Fruit fly (Drosophila melanogaster) whole organism, embryonic: ENCODE results near the gene mthl11.

ENCODE experiments used
- CG10462 ChIP-seq: fragments of 200-800 bp; sonication (Bioruptor generic); optimal IDR thresholded peaks from 2 replicates; lab custom pipeline; 2016; ENCODE audit warnings: missing biosample characterization, missing genetic modification characterization
- CG11504 ChIP-seq: fragments of 200-800 bp; sonication (Bioruptor generic); optimal IDR thresholded peaks from 3 replicates; lab custom pipeline; 2019; ENCODE audit warnings: missing biosample characterization, mild to moderate bottlenecking, missing genetic modification characterization, moderate library complexity
- CG12155 ChIP-seq: fragments of 200-800 bp; sonication (Bioruptor generic); optimal IDR thresholded peaks from 3 replicates; lab custom pipeline; 2016; ENCODE audit warnings: missing biosample characterization, missing genetic modification characterization
- CG12659 ChIP-seq: fragments of 200-800 bp; sonication (Bioruptor generic); optimal IDR thresholded peaks from 3 replicates; lab custom pipeline; 2017; ENCODE audit warnings: mild to moderate bottlenecking, missing biosample characterization, missing genetic modification reagents, missing genetic modification characterization
- CG12769 ChIP-seq: fragments of 200-800 bp; sonication (Bioruptor generic); optimal IDR thresholded peaks from 2 replicates; lab custom pipeline; 2019; ENCODE audit warnings: missing biosample characterization, mild to moderate bottlenecking, missing genetic modification characterization, moderate library complexity
- CG15073 ChIP-seq: fragments of 200-800 bp; sonication (Bioruptor generic); optimal IDR thresholded peaks from 2 replicates; lab custom pipeline; 2016; ENCODE audit warnings: missing biosample characterization, missing genetic modification characterization
- CG15269 ChIP-seq: fragments of 200-800 bp; sonication (Bioruptor generic); optimal IDR thresholded peaks from 2 replicates; lab custom pipeline; 2018; ENCODE audit warnings: missing biosample characterization, mild to moderate bottlenecking, missing genetic modification characterization, moderate library complexity
- CG1792 ChIP-seq: fragments of 200-800 bp; sonication (Bioruptor generic); optimal IDR thresholded peaks from 2 replicates; lab custom pipeline; 2016; ENCODE audit warnings: missing biosample characterization, missing genetic modification characterization
- CG18599 ChIP-seq: fragments of 200-800 bp; sonication (Bioruptor generic); optimal IDR thresholded peaks from 3 replicates; lab custom pipeline; 2017; ENCODE audit warnings: missing biosample characterization, missing genetic modification characterization, mild to moderate bottlenecking, moderate library complexity, missing genetic modification reagents
- CG2120 ChIP-seq: fragments of 200-800 bp; sonication (Bioruptor generic); optimal IDR thresholded peaks from 3 replicates; lab custom pipeline; 2016; ENCODE audit warnings: missing biosample characterization, missing genetic modification characterization
- CG3163 ChIP-seq: fragments of 200-800 bp; sonication (Bioruptor generic); optimal IDR thresholded peaks from 3 replicates; lab custom pipeline; 2016; ENCODE audit warnings: missing biosample characterization, missing genetic modification characterization
- CG3281 ChIP-seq: fragments of 200-800 bp; sonication (Bioruptor generic); optimal IDR thresholded peaks from 3 replicates; lab custom pipeline; 2017; ENCODE audit warnings: missing biosample characterization, mild to moderate bottlenecking, missing genetic modification characterization
- CG34376 ChIP-seq: fragments of 200-800 bp; sonication (Bioruptor generic); optimal IDR thresholded peaks from 2 replicates; lab custom pipeline; 2018; ENCODE audit warnings: missing biosample characterization, mild to moderate bottlenecking, missing genetic modification characterization
- CG5180 ChIP-seq: fragments of 200-800 bp; sonication (Bioruptor generic); optimal IDR thresholded peaks from 3 replicates; lab custom pipeline; 2017; ENCODE audit warnings: missing biosample characterization, missing genetic modification characterization, mild to moderate bottlenecking, moderate library complexity, missing genetic modification reagents
- CG8290 ChIP-seq, 3 experiments: fragments of 200-800 bp; sonication (Bioruptor generic); optimal IDR thresholded peaks; 2 replicates each; lab custom pipeline; 2016 to 2019; ENCODE audit warnings: missing biosample characterization in 3 of 3, missing genetic modification characterization in 3 of 3, mild to moderate bottlenecking in 2 of 3, moderate library complexity in 1 of 3
- CoRest ChIP-seq: fragments of 200-800 bp; sonication (Bioruptor generic); optimal IDR thresholded peaks from 3 replicates; lab custom pipeline; 2018; ENCODE audit warnings: missing biosample characterization, mild to moderate bottlenecking, missing genetic modification characterization, moderate library complexity
- Dad ChIP-seq: fragments of 200-800 bp; sonication (Bioruptor generic); optimal IDR thresholded peaks from 3 replicates; lab custom pipeline; 2016; ENCODE audit warnings: missing biosample characterization, missing genetic modification characterization
- HHEX ChIP-seq: fragments of 200-800 bp; sonication (Bioruptor generic); optimal IDR thresholded peaks from 3 replicates; lab custom pipeline; 2017; ENCODE audit warnings: missing biosample characterization, mild to moderate bottlenecking, missing genetic modification characterization, missing genetic modification reagents
- Hr3 ChIP-seq: fragments of 200-800 bp; sonication (Bioruptor generic); optimal IDR thresholded peaks from 3 replicates; lab custom pipeline; 2016; ENCODE audit warnings: missing biosample characterization, missing genetic modification characterization
- Hr51 ChIP-seq, 2 experiments: fragments of 200-800 bp; sonication (Bioruptor generic); optimal IDR thresholded peaks; 2 replicates in 1 of 2; 3 replicates in 1 of 2; lab custom pipeline; 2016 to 2018; ENCODE audit warnings: missing biosample characterization in 2 of 2, missing genetic modification characterization in 2 of 2, mild to moderate bottlenecking in 1 of 2, moderate library complexity in 1 of 2
- Oli ChIP-seq: fragments of 200-800 bp; sonication (Bioruptor generic); optimal IDR thresholded peaks from 2 replicates; lab custom pipeline; 2018; ENCODE audit warnings: missing biosample characterization, mild to moderate bottlenecking, missing genetic modification characterization, moderate library complexity
- Pdp1 ChIP-seq, 2 experiments: fragments of 200-800 bp; sonication (Bioruptor generic); optimal IDR thresholded peaks; 3 replicates each; lab custom pipeline; 2016; ENCODE audit warnings: missing biosample characterization in 2 of 2, missing genetic modification characterization in 2 of 2, mild to moderate bottlenecking in 1 of 2, moderate library complexity in 1 of 2
- ab ChIP-seq: fragments of 200-800 bp; sonication (Bioruptor generic); optimal IDR thresholded peaks from 2 replicates; lab custom pipeline; 2016; ENCODE audit warnings: missing biosample characterization, missing genetic modification characterization
- cg ChIP-seq: fragments of 200-800 bp; sonication (Bioruptor generic); optimal IDR thresholded peaks from 3 replicates; lab custom pipeline; 2019; ENCODE audit warnings: missing biosample characterization, mild to moderate bottlenecking, missing genetic modification characterization, moderate library complexity
- cwo ChIP-seq: fragments of 200-800 bp; sonication (Bioruptor generic); optimal IDR thresholded peaks from 3 replicates; lab custom pipeline; 2017; ENCODE audit warnings: missing biosample characterization, missing genetic modification characterization, mild to moderate bottlenecking, moderate library complexity, missing genetic modification reagents
- da ChIP-seq: fragments of 200-800 bp; sonication (Bioruptor generic); optimal IDR thresholded peaks from 2 replicates; lab custom pipeline; 2016; ENCODE audit warnings: missing biosample characterization, missing genetic modification characterization
- fd3F ChIP-seq: fragments of 200-800 bp; sonication (Bioruptor generic); optimal IDR thresholded peaks from 2 replicates; lab custom pipeline; 2018; ENCODE audit warnings: missing biosample characterization, mild to moderate bottlenecking, missing genetic modification characterization, moderate library complexity
- gem ChIP-seq: fragments of 200-800 bp; sonication (Bioruptor generic); optimal IDR thresholded peaks from 2 replicates; lab custom pipeline; 2019; ENCODE audit warnings: missing biosample characterization, mild to moderate bottlenecking, missing genetic modification characterization, moderate library complexity
- grau ChIP-seq: fragments of 200-800 bp; optimal IDR thresholded peaks from 3 replicates; lab custom pipeline; 2019; ENCODE audit warnings: missing biosample characterization, mild to moderate bottlenecking, missing genetic modification characterization, moderate library complexity
- her ChIP-seq: fragments of 200-800 bp; sonication (Bioruptor generic); optimal IDR thresholded peaks from 2 replicates; lab custom pipeline; 2016; ENCODE audit warnings: missing biosample characterization, missing genetic modification characterization
- klu ChIP-seq: fragments of 200-800 bp; sonication (Bioruptor generic); IDR thresholded peaks from 2 replicates; pipeline ENCODE4 v1.3.6; 2022; ENCODE audit warnings: missing biosample characterization, missing genetic modification characterization
- kni ChIP-seq: fragments of 200-800 bp; sonication (Bioruptor generic); optimal IDR thresholded peaks from 3 replicates; lab custom pipeline; 2017; ENCODE audit warnings: mild to moderate bottlenecking, missing biosample characterization, missing genetic modification reagents, missing genetic modification characterization
- lab ChIP-seq: fragments of 200-800 bp; sonication (Bioruptor generic); optimal IDR thresholded peaks from 3 replicates; lab custom pipeline; 2017; ENCODE audit warnings: missing biosample characterization, missing genetic modification characterization, mild to moderate bottlenecking, moderate library complexity, missing genetic modification reagents
- lilli ChIP-seq: fragments of 200-800 bp; sonication (Bioruptor generic); optimal IDR thresholded peaks from 3 replicates; lab custom pipeline; 2016; ENCODE audit warnings: missing biosample characterization, missing genetic modification characterization
- peb ChIP-seq: fragments of 200-800 bp; sonication (Bioruptor generic); IDR thresholded peaks from 2 replicates; pipeline ENCODE4 v1.3.6; 2022; ENCODE audit warnings: missing biosample characterization, missing genetic modification characterization
- pho ChIP-seq: fragments of 200-800 bp; sonication (Bioruptor generic); optimal IDR thresholded peaks from 2 replicates; lab custom pipeline; 2016; ENCODE audit warnings: missing biosample characterization, missing genetic modification characterization
- sd ChIP-seq: fragments of 200-800 bp; sonication (Bioruptor generic); optimal IDR thresholded peaks from 3 replicates; lab custom pipeline; 2018; ENCODE audit warnings: missing biosample characterization, mild to moderate bottlenecking, missing genetic modification characterization, moderate library complexity
- sens ChIP-seq: fragments of 200-800 bp; sonication (Bioruptor generic); peaks from one replicate; lab custom pipeline; 2016; ENCODE audit warnings: missing biosample characterization, missing genetic modification characterization
- sim ChIP-seq: fragments of 200-800 bp; sonication (Bioruptor generic); IDR thresholded peaks from 2 replicates; pipeline ENCODE4 v1.3.6; 2022; ENCODE audit warnings: missing biosample characterization, missing genetic modification characterization
- sug ChIP-seq: fragments of 200-800 bp; optimal IDR thresholded peaks from 2 replicates; lab custom pipeline; 2019; ENCODE audit warnings: missing biosample characterization, mild to moderate bottlenecking, missing genetic modification characterization, moderate library complexity
- ttk ChIP-seq: fragments of 200-800 bp; sonication (Bioruptor generic); IDR thresholded peaks from 2 replicates; pipeline ENCODE4 v2.1.2; 2022; ENCODE audit warnings: missing biosample characterization, missing genetic modification characterization
- yki ChIP-seq: fragments of >200 bp; optimal IDR thresholded peaks from 3 replicates; lab custom pipeline; 2018

Gene mthl11

dm6 chr3R:10379409-10379808 lies 21.4 kb upstream of the mthl11 start:
- TF ChIP-seq da (GFP tag; lab: Kevin White, UChicago) (no peak), cwo (GFP tag; lab: Kevin White, UChicago) (peak; percentile 58), CG5180 (GFP tag; lab: Kevin White, UChicago) (peak; percentile 95), CG34376 (GFP tag; lab: Kevin White, UChicago) (no peak), cg (GFP tag; lab: Kevin White, UChicago) (peak; percentile 16), CG3163 (no peak), klu (no peak), Dad (GFP tag; lab: Kevin White, UChicago) (no peak), sim (GFP tag; lab: Robert Waterston, UW) (no peak), ttk (GFP tag; lab: Robert Waterston, UW) (no peak), yki (lab: Kevin White, UChicago) (no peak), kni (peak; percentile 38), CG8290 (GFP tag; optimal IDR thresholded peaks at IDR 0.05; lab: Kevin White, UChicago) (no peak), CG8290 (tag; optimal IDR thresholded peaks at IDR 0.05; lab: Kevin White, UChicago) (peak in 1 of 2 experiments; percentile 2), Pdp1 (GFP tag; optimal IDR thresholded peaks at IDR 0.05; lab: Kevin White, UChicago) (peak in 1 of 2 experiments; percentile 64), CG15073 (GFP tag; lab: Kevin White, UChicago) (no peak)

dm6 chr3R:10380025-10380424 lies 20.8 kb upstream of the mthl11 start:
- TF ChIP-seq CG10462 (GFP tag; lab: Kevin White, UChicago) (no peak), HHEX (GFP tag; lab: Kevin White, UChicago) (peak; percentile 20), pho (GFP tag; lab: Kevin White, UChicago) (peak; percentile 9), CG8290 (GFP tag; optimal IDR thresholded peaks at IDR 0.05; lab: Kevin White, UChicago) (no peak), CG8290 (tag; optimal IDR thresholded peaks at IDR 0.05; lab: Kevin White, UChicago) (peak in 1 of 2 experiments; percentile 49), Oli (tag; lab: Kevin White, UChicago) (peak; percentile 3), CG12155 (GFP tag; lab: Kevin White, UChicago) (peak; percentile 4), CG2120 (GFP tag; lab: Kevin White, UChicago) (peak; percentile 70), CG18599 (GFP tag; lab: Kevin White, UChicago) (peak; percentile 55), peb (GFP tag; lab: Robert Waterston, UW) (no peak), sens (GFP tag; lab: Kevin White, UChicago) (peak; percentile 64), lab (peak; percentile 8), CG34376 (GFP tag; lab: Kevin White, UChicago) (no peak), sd (peak; percentile 22), Hr51 (GFP tag; optimal IDR thresholded peaks at IDR 0.05; lab: Kevin White, UChicago) (peak in 1 of 2 experiments; percentile 18), Hr3 (GFP tag; lab: Kevin White, UChicago) (no peak), sug (tag; lab: Kevin White, UChicago) (peak; percentile 42), ab (GFP tag; lab: Kevin White, UChicago) (no peak), grau (peak; percentile 86), her (GFP tag; lab: Kevin White, UChicago) (peak; percentile 2), fd3F (GFP tag; lab: Kevin White, UChicago) (peak; percentile 21), lilli (GFP tag; lab: Kevin White, UChicago) (peak; percentile 19), CG11504 (tag; lab: Kevin White, UChicago) (peak; percentile 1), CG12659 (GFP tag; lab: Kevin White, UChicago) (peak; percentile 4), CoRest (peak; percentile 16), CG1792 (GFP tag; lab: Kevin White, UChicago) (no peak), CG12769 (tag; lab: Kevin White, UChicago) (peak; percentile 4), gem (tag; lab: Kevin White, UChicago) (peak; percentile 21), CG15269 (tag; lab: Kevin White, UChicago) (peak; percentile 44), cwo (GFP tag; lab: Kevin White, UChicago) (peak; percentile 11), CG3281 (peak; percentile 32)
